Fruit fly (Drosophila melanogaster) whole organism, embryonic: ENCODE results near the gene Exn.

Experiments
- Ada2b ChIP-seq: fragments of 200-800 bp; sonication (Bioruptor generic); IDR thresholded peaks from 2 replicates; pipeline ENCODE4 v1.3.6; 2022; ENCODE audit warnings: missing biosample characterization, missing genetic modification characterization
- Awh ChIP-seq: fragments of 200-800 bp; sonication (Bioruptor generic); IDR thresholded peaks from 2 replicates; pipeline ENCODE4, ENCODE4 v1.3.6; 2022; ENCODE audit warnings: missing biosample characterization, missing genetic modification characterization
- C15 ChIP-seq: fragments of 200-800 bp; sonication (Bioruptor generic); IDR thresholded peaks from 3 replicates; pipeline ENCODE4 v1.3.6; 2022; ENCODE audit warnings: missing biosample characterization, missing genetic modification characterization
- CG10267 ChIP-seq: fragments of 200-800 bp; sonication (Bioruptor generic); optimal IDR thresholded peaks from 2 replicates; lab custom pipeline; 2018; ENCODE audit warnings: missing biosample characterization, mild to moderate bottlenecking, missing genetic modification characterization, moderate library complexity
- CG11085 ChIP-seq: fragments of 200-800 bp; sonication (Bioruptor generic); IDR thresholded peaks from 2 replicates; pipeline ENCODE4 v1.3.6; 2022; ENCODE audit warnings: missing biosample characterization, missing genetic modification characterization
- CG11723 ChIP-seq: fragments of 200-800 bp; sonication (Bioruptor generic); optimal IDR thresholded peaks from 2 replicates; lab custom pipeline; 2017; ENCODE audit warnings: missing biosample characterization, mild to moderate bottlenecking, missing genetic modification characterization
- CG12659 ChIP-seq: fragments of 200-800 bp; sonication (Bioruptor generic); optimal IDR thresholded peaks from 3 replicates; lab custom pipeline; 2017; ENCODE audit warnings: mild to moderate bottlenecking, missing biosample characterization, missing genetic modification reagents, missing genetic modification characterization
- CG12769 ChIP-seq: fragments of 200-800 bp; sonication (Bioruptor generic); optimal IDR thresholded peaks from 2 replicates; lab custom pipeline; 2019; ENCODE audit warnings: missing biosample characterization, mild to moderate bottlenecking, missing genetic modification characterization, moderate library complexity
- CG1529 ChIP-seq: fragments of 200-800 bp; sonication (Bioruptor generic); optimal IDR thresholded peaks from 3 replicates; lab custom pipeline; 2018; ENCODE audit warnings: missing biosample characterization, missing genetic modification characterization
- CG16779 ChIP-seq: fragments of 200-800 bp; sonication (Bioruptor generic); IDR thresholded peaks from 2 replicates; pipeline ENCODE4 v1.3.6; 2022; ENCODE audit warnings: missing biosample characterization, missing genetic modification characterization
- CG17186 ChIP-seq: fragments of 200-800 bp; sonication (Bioruptor generic); optimal IDR thresholded peaks from 3 replicates; lab custom pipeline; 2017; ENCODE audit warnings: missing biosample characterization, missing genetic modification reagents, missing genetic modification characterization
- CG2202 ChIP-seq: fragments of 200-800 bp; sonication (Bioruptor generic); optimal IDR thresholded peaks from 2 replicates; lab custom pipeline; 2018; ENCODE audit warnings: missing biosample characterization, mild to moderate bottlenecking, missing genetic modification characterization
- CG31441 ChIP-seq: fragments of 200-800 bp; sonication (Bioruptor generic); IDR thresholded peaks from 2 replicates; pipeline ENCODE4 v1.3.6; 2022; ENCODE audit warnings: missing biosample characterization, missing genetic modification characterization
- CG4328 ChIP-seq: fragments of 200-800 bp; sonication (Bioruptor generic); optimal IDR thresholded peaks from 3 replicates; lab custom pipeline; 2017; ENCODE audit warnings: missing biosample characterization, missing genetic modification reagents, missing genetic modification characterization
- CG6765 ChIP-seq: fragments of 200-800 bp; sonication (Bioruptor generic); optimal IDR thresholded peaks from 3 replicates; lab custom pipeline; 2017; ENCODE audit warnings: missing biosample characterization, mild to moderate bottlenecking, missing genetic modification characterization
- CG7987 ChIP-seq: fragments of 200-800 bp; sonication (Bioruptor generic); optimal IDR thresholded peaks from 2 replicates; lab custom pipeline; 2018; ENCODE audit warnings: missing biosample characterization, mild to moderate bottlenecking, missing genetic modification characterization, moderate library complexity
- CG9437 ChIP-seq: fragments of 200-800 bp; sonication (Bioruptor generic); optimal IDR thresholded peaks from 2 replicates; lab custom pipeline; 2018; ENCODE audit warnings: missing biosample characterization, mild to moderate bottlenecking, missing genetic modification characterization
- CG9876 ChIP-seq: fragments of 200-800 bp; sonication (Bioruptor generic); optimal IDR thresholded peaks from 2 replicates; lab custom pipeline; 2016; ENCODE audit warnings: missing biosample characterization, missing genetic modification characterization
- Chrac-16 ChIP-seq: fragments of 200-800 bp; sonication (Bioruptor generic); optimal IDR thresholded peaks from 3 replicates; lab custom pipeline; 2016; ENCODE audit warnings: missing biosample characterization, missing genetic modification characterization
- Dip3 ChIP-seq: fragments of 200-800 bp; sonication (Bioruptor generic); optimal IDR thresholded peaks from 3 replicates; lab custom pipeline; 2016; ENCODE audit warnings: missing biosample characterization, missing genetic modification characterization
- Doc3 ChIP-seq: fragments of 200-800 bp; sonication (Bioruptor generic); IDR thresholded peaks from 3 replicates; pipeline ENCODE4 v1.3.6; 2022; ENCODE audit warnings: missing biosample characterization, missing genetic modification characterization; ENCODE audit not compliant: partially characterized antibody
- E2f1 ChIP-seq: fragments of 200-800 bp; sonication (Bioruptor generic); IDR thresholded peaks from 2 replicates; pipeline ENCODE4 v1.3.6; 2022; ENCODE audit warnings: missing biosample characterization, missing genetic modification characterization
- Eip74EF ChIP-seq, 2 experiments: fragments of 200-800 bp in 1 of 2; fragments of >200 bp in 1 of 2; sonication (Bioruptor generic) in 1 of 2; optimal IDR thresholded peaks; 2 replicates each; lab custom pipeline; 2017 to 2019; ENCODE audit warnings: missing biosample characterization in 2 of 2, missing genetic modification characterization in 2 of 2, mild to moderate bottlenecking in 1 of 2, moderate library complexity in 1 of 2
- Ets65A ChIP-seq: fragments of 200-800 bp; sonication (Bioruptor generic); peaks from one replicate; lab custom pipeline; 2016; ENCODE audit warnings: missing biosample characterization, missing genetic modification characterization
- HmgZ ChIP-seq: fragments of 200-800 bp; sonication (Bioruptor generic); optimal IDR thresholded peaks from 2 replicates; lab custom pipeline; 2018; ENCODE audit warnings: missing biosample characterization, mild to moderate bottlenecking, missing genetic modification characterization
- MESR4 ChIP-seq: fragments of 200-800 bp; sonication (Bioruptor generic); optimal IDR thresholded peaks from 2 replicates; lab custom pipeline; 2018; ENCODE audit warnings: missing biosample characterization, mild to moderate bottlenecking, missing genetic modification characterization, moderate library complexity
- Max ChIP-seq: fragments of 200-800 bp; sonication (Bioruptor generic); optimal IDR thresholded peaks from 2 replicates; lab custom pipeline; 2016; ENCODE audit warnings: missing biosample characterization, mild to moderate bottlenecking, missing genetic modification characterization
- Opbp ChIP-seq: fragments of 200-800 bp; sonication (Bioruptor generic); IDR thresholded peaks from 3 replicates; pipeline ENCODE4 v1.3.6; 2022; ENCODE audit warnings: missing biosample characterization, missing genetic modification characterization; ENCODE audit not compliant: partially characterized antibody
- PHDP ChIP-seq: fragments of 200-800 bp; sonication (Bioruptor generic); optimal IDR thresholded peaks from 3 replicates; lab custom pipeline; 2018; ENCODE audit warnings: missing biosample characterization, mild to moderate bottlenecking, missing genetic modification characterization, moderate library complexity
- Sry-β ChIP-seq: fragments of 200-800 bp; sonication (Bioruptor generic); optimal IDR thresholded peaks from 2 replicates; lab custom pipeline; 2018; ENCODE audit warnings: missing biosample characterization, mild to moderate bottlenecking, missing genetic modification characterization, moderate library complexity
- Taf1 ChIP-seq: fragments of 200-800 bp; sonication (Bioruptor generic); IDR thresholded peaks from 2 replicates; pipeline ENCODE4 v1.3.6; 2022; ENCODE audit warnings: missing biosample characterization, missing genetic modification characterization
- cato ChIP-seq: fragments of 200-800 bp; sonication (Bioruptor generic); optimal IDR thresholded peaks from 2 replicates; lab custom pipeline; 2016; ENCODE audit warnings: missing biosample characterization, missing genetic modification characterization, borderline replicate concordance
- chm ChIP-seq: fragments of 200-800 bp; sonication (Bioruptor generic); IDR thresholded peaks from 2 replicates; pipeline ENCODE4 v1.3.6; 2022; ENCODE audit warnings: missing biosample characterization, missing genetic modification characterization
- eyg ChIP-seq: fragments of 200-800 bp; sonication (Bioruptor generic); optimal IDR thresholded peaks from 3 replicates; lab custom pipeline; 2016; ENCODE audit warnings: missing biosample characterization, missing genetic modification characterization
- kay ChIP-seq: fragments of 200-800 bp; sonication (Bioruptor generic); optimal IDR thresholded peaks from 2 replicates; lab custom pipeline; 2016; ENCODE audit warnings: missing biosample characterization, missing genetic modification characterization
- nerfin-1 ChIP-seq: fragments of 200-800 bp; sonication (Bioruptor generic); optimal IDR thresholded peaks from 3 replicates; lab custom pipeline; 2019; ENCODE audit warnings: missing biosample characterization, mild to moderate bottlenecking, missing genetic modification characterization, moderate library complexity
- pb ChIP-seq: fragments of 200-800 bp; sonication (Bioruptor generic); optimal IDR thresholded peaks from 3 replicates; lab custom pipeline; 2016; ENCODE audit warnings: missing biosample characterization, missing genetic modification characterization
- rib ChIP-seq: fragments of 200-800 bp; sonication (Bioruptor generic); IDR thresholded peaks from 2 replicates; pipeline ENCODE4 v1.3.6; 2022; ENCODE audit warnings: missing biosample characterization, missing genetic modification characterization
- sc ChIP-seq, 3 experiments: fragments of >200 bp in 2 of 3; fragments of 200-800 bp in 1 of 3; sonication (Bioruptor generic) in 1 of 3; optimal IDR thresholded peaks; 2 replicates in 2 of 3; 3 replicates in 1 of 3; lab custom pipeline; 2017; ENCODE audit warnings: mild to moderate bottlenecking in 1 of 3, missing biosample characterization in 1 of 3, missing genetic modification characterization in 1 of 3, missing genetic modification reagents in 1 of 3
- sd ChIP-seq: fragments of 200-800 bp; sonication (Bioruptor generic); optimal IDR thresholded peaks from 3 replicates; lab custom pipeline; 2018; ENCODE audit warnings: missing biosample characterization, mild to moderate bottlenecking, missing genetic modification characterization, moderate library complexity
- sima ChIP-seq: fragments of 200-800 bp; sonication (Bioruptor generic); optimal IDR thresholded peaks from 2 replicates; lab custom pipeline; 2016; ENCODE audit warnings: missing biosample characterization, missing genetic modification characterization
- sob ChIP-seq: fragments of 200-800 bp; sonication (Bioruptor generic); IDR thresholded peaks from 2 replicates; pipeline ENCODE4 v1.3.6; 2022; ENCODE audit warnings: missing biosample characterization, missing genetic modification characterization
- sqz ChIP-seq: fragments of 200-800 bp; sonication (Bioruptor generic); optimal IDR thresholded peaks from 3 replicates; lab custom pipeline; 2018; ENCODE audit warnings: missing biosample characterization, mild to moderate bottlenecking, missing genetic modification characterization
- tin ChIP-seq: fragments of 200-800 bp; sonication (Bioruptor generic); optimal IDR thresholded peaks from 3 replicates; lab custom pipeline; 2016; ENCODE audit warnings: missing biosample characterization, missing genetic modification characterization
- vnd ChIP-seq: fragments of 200-800 bp; sonication (Bioruptor generic); IDR thresholded peaks from 3 replicates; pipeline ENCODE4 v1.3.6; 2022; ENCODE audit warnings: missing biosample characterization, missing genetic modification characterization; ENCODE audit not compliant: partially characterized antibody
- zfh1 ChIP-seq: fragments of 200-800 bp; sonication (Bioruptor generic); IDR thresholded peaks from 3 replicates; pipeline ENCODE4 v1.3.6; 2022; ENCODE audit warnings: missing biosample characterization, missing genetic modification characterization
- zfh2 ChIP-seq: fragments of 200-800 bp; sonication (Bioruptor generic); optimal IDR thresholded peaks from 2 replicates; lab custom pipeline; 2016; ENCODE audit warnings: missing biosample characterization, missing genetic modification characterization

The Exn gene

dm6 chr3L:17015663-17016575 is 46.1 kb downstream of the Exn start, which contains the start of the genes CG6664 and CG7728 (continued):
- TF ChIP-seq vnd (GFP tag; lab: Robert Waterston, UW) = 0 out of 3 replicates have a peak, but pooled peaks have one; percentile 32
- TF ChIP-seq E2f1 (GFP tag; lab: Robert Waterston, UW) = peak; percentile 31; the same call in 1 of the 2 replicates
- TF ChIP-seq zfh1 (GFP tag; lab: Robert Waterston, UW) = peak; percentile 59; the same call in 2 of the 3 replicates
- peak; percentile 43 for TF ChIP-seq nerfin-1
- TF ChIP-seq C15 (GFP tag; lab: Robert Waterston, UW) = 0 out of 3 replicates have a peak, but pooled peaks have one; percentile 23
- peak; percentile 46 for TF ChIP-seq Max
- TF ChIP-seq Awh (GFP tag; lab: Robert Waterston, UW) = no peak
- TF ChIP-seq Doc3 (GFP tag; lab: Robert Waterston, UW) = peak; percentile 48; the same call in 1 of the 3 replicates
- no peak for TF ChIP-seq HmgZ (tag; lab: Kevin White, UChicago)
- TF ChIP-seq sqz (GFP tag; lab: Kevin White, UChicago) = no peak
- peak; percentile 56 for TF ChIP-seq CG4328 (GFP tag; lab: Kevin White, UChicago)
- no peak for TF ChIP-seq CG11723 (GFP tag; lab: Kevin White, UChicago)
- TF ChIP-seq MESR4 (GFP tag; lab: Kevin White, UChicago) = peak; percentile 95
- TF ChIP-seq Chrac-16 (GFP tag; lab: Kevin White, UChicago) = peak; percentile 41
- peak; percentile 57; the same call in 1 of the 2 replicates for TF ChIP-seq chm (GFP tag; lab: Robert Waterston, UW)
- peak; percentile 15 for TF ChIP-seq CG9876
- peak; percentile 63 for TF ChIP-seq CG12659 (GFP tag; lab: Kevin White, UChicago)
- TF ChIP-seq eyg = peak; percentile 7
- TF ChIP-seq kay (GFP tag; lab: Kevin White, UChicago) = no peak
- no peak for TF ChIP-seq Eip74EF (GFP tag; optimal IDR thresholded peaks at IDR 0.05; lab: Kevin White, UChicago)
- no peak for TF ChIP-seq CG2202
- TF ChIP-seq CG6765 (GFP tag; lab: Kevin White, UChicago) = no peak
- no peak for TF ChIP-seq cato (GFP tag; lab: Kevin White, UChicago)
- peak; percentile 74 for TF ChIP-seq sob
- no peak for TF ChIP-seq sc (optimal IDR thresholded peaks at IDR 0.05; lab: Kevin White, UChicago)
- peak; percentile 24 for TF ChIP-seq sc (GFP tag; optimal IDR thresholded peaks at IDR 0.05; lab: Kevin White, UChicago)
- TF ChIP-seq CG1529 (GFP tag; lab: Kevin White, UChicago) = peak; percentile 47
- TF ChIP-seq pb (GFP tag; lab: Kevin White, UChicago) = no peak
- peak; percentile 35 for TF ChIP-seq Dip3
- TF ChIP-seq PHDP (tag; lab: Kevin White, UChicago) = no peak
- peak; percentile 58 for TF ChIP-seq rib (GFP tag; lab: Robert Waterston, UW)
- no peak for TF ChIP-seq CG11085 (GFP tag; lab: Robert Waterston, UW)
- TF ChIP-seq sd (tag; lab: Kevin White, UChicago) = no peak
- TF ChIP-seq CG7987 (GFP tag; lab: Kevin White, UChicago) = no peak
- TF ChIP-seq CG9437 (GFP tag; lab: Kevin White, UChicago) = peak; percentile 74
- peak; percentile 12 for TF ChIP-seq CG17186 (GFP tag; lab: Kevin White, UChicago)
- peak; percentile 44 for TF ChIP-seq tin (GFP tag; lab: Kevin White, UChicago)
- TF ChIP-seq Taf1 (GFP tag; lab: Robert Waterston, UW) = no peak; the same call in 1 of the 2 replicates
- peak; percentile 52; the same call in 1 of the 2 replicates for TF ChIP-seq CG31441
- no peak for TF ChIP-seq CG16779 (GFP tag; lab: Robert Waterston, UW)
- TF ChIP-seq Ets65A (GFP tag; lab: Kevin White, UChicago) = peak; percentile 95
- TF ChIP-seq zfh2 (GFP tag; lab: Kevin White, UChicago) = peak; percentile 33
- 0 out of 2 replicates have a peak, but pooled peaks have one; percentile 17 for TF ChIP-seq Ada2b
- TF ChIP-seq CG10267 (tag; lab: Kevin White, UChicago) = peak; percentile 35
- no peak for TF ChIP-seq CG12769
- TF ChIP-seq Opbp (GFP tag; lab: Robert Waterston, UW) = peak; percentile 16; the same call in 2 of the 3 replicates
- TF ChIP-seq Sry-β (GFP tag; lab: Kevin White, UChicago) = peak; percentile 54
- no peak for TF ChIP-seq sima (GFP tag; lab: Kevin White, UChicago)
